Worm (Caenorhabditis elegans): ENCODE data around the gene K08E7.6.
A peak's percentile ranks its signal among the peaks of the same experiment; 100 is the strongest.

K08E7.6 gene

ce11 chrIV:12600941-12601340, 20.0 kb upstream of the K08E7.6 start:
- TF ChIP-seq fos-1 (tag; optimal IDR thresholded peaks at IDR 0.05) = peak; percentile 85
- no peak for TF ChIP-seq zag-1 (tag; optimal IDR thresholded peaks at IDR 0.05)
- TF ChIP-seq sma-9 (GFP tag; optimal IDR thresholded peaks at IDR 0.05) = peak; percentile 44
- no peak for TF ChIP-seq sma-9 (tag; optimal IDR thresholded peaks at IDR 0.05)
- peak; percentile 25 for TF ChIP-seq crh-2 (tag; optimal IDR thresholded peaks at IDR 0.05)
- TF ChIP-seq nhr-237 (tag; optimal IDR thresholded peaks at IDR 0.05) = no peak
- no peak for TF ChIP-seq nhr-25 (tag; optimal IDR thresholded peaks at IDR 0.05)

ce11 chrIV:12599158-12599557, 18.2 kb upstream of the K08E7.6 start, which contains the start of gene pgp-1:
Gene pgp-1 (minus strand): TSS chrIV:12599169.
- peak; percentile 83 for TF ChIP-seq sma-9 (GFP tag; optimal IDR thresholded peaks at IDR 0.05)
- TF ChIP-seq sma-9 (tag; optimal IDR thresholded peaks at IDR 0.05) = no peak
- TF ChIP-seq lin-13 (GFP tag; optimal IDR thresholded peaks at IDR 0.05) = no peak
- TF ChIP-seq fos-1 (tag; optimal IDR thresholded peaks at IDR 0.05) = peak; percentile 91
- TF ChIP-seq lsy-2 (tag; optimal IDR thresholded peaks at IDR 0.05) = no peak
- peak; percentile 38 for TF ChIP-seq crh-2 (tag; optimal IDR thresholded peaks at IDR 0.05)

ce11 chrIV:12596960-12597359, 16.0 kb upstream of the K08E7.6 start:
- no peak for TF ChIP-seq nhr-11 (tag; optimal IDR thresholded peaks at IDR 0.05)
- TF ChIP-seq lin-39 (tag; optimal IDR thresholded peaks at IDR 0.05) = no peak
- TF ChIP-seq lsy-2 (tag; optimal IDR thresholded peaks at IDR 0.05) = no peak
- no peak for TF ChIP-seq F13H6.1 (tag; optimal IDR thresholded peaks at IDR 0.05)
- no peak for TF ChIP-seq elt-3 (tag; optimal IDR thresholded peaks at IDR 0.05)
- TF ChIP-seq nhr-6 (tag; optimal IDR thresholded peaks at IDR 0.05) = no peak
- TF ChIP-seq Y55F3AM.14 (GFP tag; optimal IDR thresholded peaks at IDR 0.05) = no peak
- TF ChIP-seq nhr-10 (tag; optimal IDR thresholded peaks at IDR 0.05) = no peak
- no peak for TF ChIP-seq R02D3.7 (tag; optimal IDR thresholded peaks at IDR 0.05)
- no peak for TF ChIP-seq ztf-1 (GFP tag; conservative IDR thresholded peaks at IDR 0.05)
- no peak for TF ChIP-seq unc-62 (GFP tag; optimal IDR thresholded peaks at IDR 0.05)
- no peak for TF ChIP-seq peb-1 (tag; optimal IDR thresholded peaks at IDR 0.05)

- TF ChIP-seq lin-11 (tag; optimal IDR thresholded peaks at IDR 0.05) (peak; percentile 72), R02D3.7 (tag; optimal IDR thresholded peaks at IDR 0.05) (no peak), lsy-2 (tag; optimal IDR thresholded peaks at IDR 0.05) (peak; percentile 57 to 75), nhr-21 (tag; optimal IDR thresholded peaks at IDR 0.05) (peak; percentile 32), sma-9 (GFP tag; optimal IDR thresholded peaks at IDR 0.05) (peak; percentile 70), sma-9 (tag; optimal IDR thresholded peaks at IDR 0.05) (no peak), C34F6.9 (tag; optimal IDR thresholded peaks at IDR 0.05) (peak; percentile 77), gmeb-1 (tag; optimal IDR thresholded peaks at IDR 0.05) (peak; percentile 68), unc-55 (GFP tag; optimal IDR thresholded peaks at IDR 0.05) (peak; percentile 77), crh-2 (tag; optimal IDR thresholded peaks at IDR 0.05) (peak; percentile 57), mbf-1 (tag; optimal IDR thresholded peaks at IDR 0.05) (no peak), sma-3 (GFP tag; optimal IDR thresholded peaks at IDR 0.05) (peak; percentile 59), lin-13 (GFP tag; optimal IDR thresholded peaks at IDR 0.05) (peak; percentile 38), ama-1 (optimal IDR thresholded peaks at IDR 0.05) (no peak), egl-27 (tag; optimal IDR thresholded peaks at IDR 0.05) (peak; percentile 28), aly-2 (tag; optimal IDR thresholded peaks at IDR 0.05) (no peak), Y55F3AM.14 (GFP tag; optimal IDR thresholded peaks at IDR 0.05) (peak; percentile 64), mab-5 (tag; optimal IDR thresholded peaks at IDR 0.05) (peak; percentile 45), ztf-4 (tag; optimal IDR thresholded peaks at IDR 0.05) (no peak), F13H6.1 (tag; optimal IDR thresholded peaks at IDR 0.05) (peak; percentile 66), nhr-10 (tag; optimal IDR thresholded peaks at IDR 0.05) (no peak), mdl-1 (tag; optimal IDR thresholded peaks at IDR 0.05) (peak in 1 of 2 experiments; percentile 52), zag-1 (tag; optimal IDR thresholded peaks at IDR 0.05) (peak; percentile 60), nhr-129 (tag; optimal IDR thresholded peaks at IDR 0.05) (peak; percentile 81), nhr-237 (tag; optimal IDR thresholded peaks at IDR 0.05) (no peak), fos-1 (tag; optimal IDR thresholded peaks at IDR 0.05) (peak; percentile 50), nhr-6 (tag; optimal IDR thresholded peaks at IDR 0.05) (no peak)
Measured at ce11 chrIV:12594574-12594973, 13.6 kb upstream of the K08E7.6 start.

- TF ChIP-seq Y55F3AM.14 (GFP tag; optimal IDR thresholded peaks at IDR 0.05) (no peak), mdl-1 (tag; optimal IDR thresholded peaks at IDR 0.05) (no peak), unc-55 (GFP tag; optimal IDR thresholded peaks at IDR 0.05) (peak; percentile 27), lin-39 (tag; optimal IDR thresholded peaks at IDR 0.05) (no peak), sma-9 (GFP tag; optimal IDR thresholded peaks at IDR 0.05) (no peak), sma-9 (tag; optimal IDR thresholded peaks at IDR 0.05) (no peak)
Measured at ce11 chrIV:12590373-12590772, 9.4 kb upstream of the K08E7.6 start, which contains the start of gene cul-6. Gene cul-6 (minus strand): TSS chrIV:12590451.

Measured in whole organism, L2 larva.